Fruit fly (Drosophila melanogaster) whole organism, embryonic: ENCODE data around the gene SPoCk.

Experiments used
- Atf-2 ChIP-seq: fragments of 200-800 bp; sonication (Bioruptor generic); optimal IDR thresholded peaks from 2 replicates; lab custom pipeline; 2016; ENCODE audit warnings: missing biosample characterization, missing genetic modification characterization
- B-H1 ChIP-seq: fragments of 200-800 bp; sonication (Bioruptor generic); IDR thresholded peaks from 3 replicates; pipeline ENCODE4 v1.3.6; 2022; ENCODE audit warnings: missing biosample characterization, missing genetic modification characterization
- B-H2 ChIP-seq: fragments of 200-800 bp; sonication (Bioruptor generic); optimal IDR thresholded peaks from 2 replicates; lab custom pipeline; 2018; ENCODE audit warnings: missing biosample characterization, mild to moderate bottlenecking, missing genetic modification characterization
- CG1024 ChIP-seq: fragments of 200-800 bp; sonication (Bioruptor generic); IDR thresholded peaks from 2 replicates; pipeline ENCODE4 v1.3.6; 2022; ENCODE audit warnings: missing biosample characterization, missing genetic modification characterization
- CG10654 ChIP-seq: fragments of 200-800 bp; sonication (Bioruptor generic); optimal IDR thresholded peaks from 2 replicates; lab custom pipeline; 2016; ENCODE audit warnings: missing biosample characterization, missing genetic modification characterization
- CG10959 ChIP-seq: fragments of 200-800 bp; sonication (Bioruptor generic); IDR thresholded peaks from 2 replicates; pipeline ENCODE4 v1.3.6; 2022; ENCODE audit warnings: missing biosample characterization, missing genetic modification characterization
- CG11398 ChIP-seq: fragments of 200-800 bp; sonication (Bioruptor generic); optimal IDR thresholded peaks from 2 replicates; lab custom pipeline; 2016; ENCODE audit warnings: missing biosample characterization, missing genetic modification characterization
- CG13287 ChIP-seq: fragments of 200-800 bp; sonication (Bioruptor generic); IDR thresholded peaks from 2 replicates; pipeline ENCODE4 v1.3.6; 2022; ENCODE audit warnings: missing biosample characterization, missing genetic modification characterization; ENCODE audit not compliant: partially characterized antibody
- CG13424 ChIP-seq: fragments of 200-800 bp; sonication (Bioruptor generic); optimal IDR thresholded peaks from 2 replicates; lab custom pipeline; 2019; ENCODE audit warnings: missing biosample characterization, mild to moderate bottlenecking, missing genetic modification characterization, moderate library complexity
- CG14965 ChIP-seq: fragments of 200-800 bp; sonication (Bioruptor generic); optimal IDR thresholded peaks from 2 replicates; lab custom pipeline; 2016; ENCODE audit warnings: missing biosample characterization, missing genetic modification characterization, borderline replicate concordance
- CG16779 ChIP-seq: fragments of 200-800 bp; sonication (Bioruptor generic); IDR thresholded peaks from 2 replicates; pipeline ENCODE4 v1.3.6; 2022; ENCODE audit warnings: missing biosample characterization, missing genetic modification characterization
- CG17186 ChIP-seq: fragments of 200-800 bp; sonication (Bioruptor generic); optimal IDR thresholded peaks from 3 replicates; lab custom pipeline; 2017; ENCODE audit warnings: missing biosample characterization, missing genetic modification reagents, missing genetic modification characterization
- CG17612 ChIP-seq: fragments of 200-800 bp; sonication (Bioruptor generic); IDR thresholded peaks from 2 replicates; pipeline ENCODE4 v1.3.6; 2022; ENCODE audit warnings: missing biosample characterization, missing genetic modification characterization
- CG31224 ChIP-seq: fragments of 200-800 bp; sonication (Bioruptor generic); IDR thresholded peaks from 2 replicates; pipeline ENCODE4 v1.3.6; 2022; ENCODE audit warnings: missing biosample characterization, missing genetic modification characterization
- CG33557 ChIP-seq: fragments of 200-800 bp; sonication (Bioruptor generic); optimal IDR thresholded peaks from 2 replicates; lab custom pipeline; 2019; ENCODE audit warnings: missing biosample characterization, mild to moderate bottlenecking, missing genetic modification characterization, moderate library complexity
- CG42726 ChIP-seq: fragments of 200-800 bp; sonication (Bioruptor generic); IDR thresholded peaks from 2 replicates; pipeline ENCODE4 v1.3.6; 2022; ENCODE audit warnings: missing biosample characterization, missing genetic modification characterization; ENCODE audit not compliant: partially characterized antibody
- CG4404 ChIP-seq: fragments of 200-800 bp; sonication (Bioruptor generic); IDR thresholded peaks from 2 replicates; pipeline ENCODE4 v1.3.6; 2022; ENCODE audit warnings: missing biosample characterization, missing genetic modification characterization
- CG7786 ChIP-seq: fragments of 200-800 bp; sonication (Bioruptor generic); optimal IDR thresholded peaks from 2 replicates; lab custom pipeline; 2016; ENCODE audit warnings: missing biosample characterization, missing genetic modification characterization
- CG9609 ChIP-seq: fragments of 200-800 bp; sonication (Bioruptor generic); optimal IDR thresholded peaks from 3 replicates; lab custom pipeline; 2016; ENCODE audit warnings: missing biosample characterization, missing genetic modification characterization
- CG9817 ChIP-seq: fragments of 200-800 bp; sonication (Bioruptor generic); optimal IDR thresholded peaks from 2 replicates; lab custom pipeline; 2018; ENCODE audit warnings: missing biosample characterization, mild to moderate bottlenecking, missing genetic modification characterization, moderate library complexity
- CG9932 ChIP-seq: fragments of 200-800 bp; sonication (Bioruptor generic); IDR thresholded peaks from 2 replicates; pipeline ENCODE4 v1.3.6; 2022; ENCODE audit warnings: missing biosample characterization, missing genetic modification characterization
- D ChIP-seq, 2 experiments: fragments of 200-800 bp in 1 of 2; fragments of >200 bp in 1 of 2; sonication (Bioruptor generic) in 1 of 2; optimal IDR thresholded peaks; 2 replicates in 1 of 2; 3 replicates in 1 of 2; lab custom pipeline; 2017; ENCODE audit warnings: mild to moderate bottlenecking in 1 of 2, missing biosample characterization in 1 of 2, missing genetic modification characterization in 1 of 2, missing genetic modification reagents in 1 of 2
- Deaf1 ChIP-seq: fragments of 200-800 bp; optimal IDR thresholded peaks from 3 replicates; lab custom pipeline; 2019; ENCODE audit warnings: missing biosample characterization, mild to moderate bottlenecking, missing genetic modification characterization, moderate library complexity
- Fer1 ChIP-seq: fragments of 200-800 bp; sonication (Bioruptor generic); optimal IDR thresholded peaks from 2 replicates; lab custom pipeline; 2017; ENCODE audit warnings: missing biosample characterization, mild to moderate bottlenecking, missing genetic modification characterization
- HHEX ChIP-seq: fragments of 200-800 bp; sonication (Bioruptor generic); optimal IDR thresholded peaks from 3 replicates; lab custom pipeline; 2017; ENCODE audit warnings: missing biosample characterization, mild to moderate bottlenecking, missing genetic modification characterization, missing genetic modification reagents
- Hr51 ChIP-seq, 2 experiments: fragments of 200-800 bp; sonication (Bioruptor generic); optimal IDR thresholded peaks; 2 replicates in 1 of 2; 3 replicates in 1 of 2; lab custom pipeline; 2016 to 2018; ENCODE audit warnings: missing biosample characterization in 2 of 2, missing genetic modification characterization in 2 of 2, mild to moderate bottlenecking in 1 of 2, moderate library complexity in 1 of 2
- NK7.1 ChIP-seq: fragments of 200-800 bp; sonication (Bioruptor generic); optimal IDR thresholded peaks from 3 replicates; lab custom pipeline; 2016; ENCODE audit warnings: missing biosample characterization, missing genetic modification characterization
- Oli ChIP-seq: fragments of 200-800 bp; sonication (Bioruptor generic); optimal IDR thresholded peaks from 2 replicates; lab custom pipeline; 2018; ENCODE audit warnings: missing biosample characterization, mild to moderate bottlenecking, missing genetic modification characterization, moderate library complexity
- TFAM ChIP-seq: fragments of 200-800 bp; sonication (Bioruptor generic); optimal IDR thresholded peaks from 2 replicates; lab custom pipeline; 2017; ENCODE audit warnings: missing biosample characterization, missing genetic modification characterization, inconsistent platforms
- Trl ChIP-seq, 3 experiments: fragments of >200 bp in 2 of 3; fragments of 200-800 bp in 1 of 3; sonication (Bioruptor generic) in 1 of 3; optimal IDR thresholded peaks; 2 replicates in 1 of 3; 3 replicates in 2 of 3; lab custom pipeline; 2016 to 2017; ENCODE audit warnings: missing biosample characterization in 1 of 3, missing genetic modification characterization in 1 of 3
- al ChIP-seq: fragments of 200-800 bp; sonication (Bioruptor generic); IDR thresholded peaks from 2 replicates; pipeline ENCODE4 v1.3.6; 2022; ENCODE audit warnings: missing biosample characterization, missing genetic modification characterization
- bigmax ChIP-seq: fragments of 200-800 bp; sonication (Bioruptor generic); optimal IDR thresholded peaks from 2 replicates; lab custom pipeline; 2018; ENCODE audit warnings: missing biosample characterization, mild to moderate bottlenecking, missing genetic modification characterization
- cato ChIP-seq: fragments of 200-800 bp; sonication (Bioruptor generic); optimal IDR thresholded peaks from 2 replicates; lab custom pipeline; 2016; ENCODE audit warnings: missing biosample characterization, missing genetic modification characterization, borderline replicate concordance
- dysf ChIP-seq: fragments of 200-800 bp; sonication (Bioruptor generic); IDR thresholded peaks from 3 replicates; pipeline ENCODE4 v1.3.6; 2022; ENCODE audit warnings: missing biosample characterization, missing genetic modification characterization
- grn ChIP-seq: fragments of 200-800 bp; sonication (Bioruptor generic); optimal IDR thresholded peaks from 3 replicates; lab custom pipeline; 2017; ENCODE audit warnings: missing biosample characterization, missing genetic modification characterization
- hb ChIP-seq: fragments of 200-800 bp; sonication (Bioruptor generic); IDR thresholded peaks from 3 replicates; pipeline ENCODE4 v1.3.6; 2022; ENCODE audit warnings: missing biosample characterization, missing genetic modification characterization; ENCODE audit not compliant: partially characterized antibody
- hth ChIP-seq: fragments of >200 bp; optimal IDR thresholded peaks from 2 replicates; lab custom pipeline; 2017; ENCODE audit warnings: inconsistent platforms
- lola ChIP-seq, 3 experiments: fragments of >200 bp in 2 of 3; fragments of 200-800 bp in 1 of 3; sonication (Bioruptor generic) in 1 of 3; optimal IDR thresholded peaks; 2 replicates each; lab custom pipeline; 2017 to 2019; ENCODE audit warnings: missing biosample characterization in 3 of 3, missing genetic modification characterization in 3 of 3, mild to moderate bottlenecking in 1 of 3, moderate library complexity in 1 of 3
- nerfin-1 ChIP-seq: fragments of 200-800 bp; sonication (Bioruptor generic); optimal IDR thresholded peaks from 3 replicates; lab custom pipeline; 2019; ENCODE audit warnings: missing biosample characterization, mild to moderate bottlenecking, missing genetic modification characterization, moderate library complexity
- nom ChIP-seq: fragments of 200-800 bp; sonication (Bioruptor generic); optimal IDR thresholded peaks from 2 replicates; lab custom pipeline; 2017; ENCODE audit warnings: missing biosample characterization, missing genetic modification characterization, mild to moderate bottlenecking, moderate library complexity, missing genetic modification reagents
- row ChIP-seq: fragments of 200-800 bp; sonication (Bioruptor generic); IDR thresholded peaks from 3 replicates; pipeline ENCODE4 v1.3.6; 2022; ENCODE audit warnings: missing biosample characterization, missing genetic modification characterization
- salm ChIP-seq: fragments of 200-800 bp; sonication (Bioruptor generic); optimal IDR thresholded peaks from 2 replicates; lab custom pipeline; 2018; ENCODE audit warnings: missing biosample characterization, mild to moderate bottlenecking, missing genetic modification characterization
- schlank ChIP-seq: fragments of 200-800 bp; sonication (Bioruptor generic); optimal IDR thresholded peaks from 2 replicates; lab custom pipeline; 2018; ENCODE audit warnings: missing biosample characterization, mild to moderate bottlenecking, missing genetic modification characterization
- sna ChIP-seq: fragments of 200-800 bp; sonication (Bioruptor generic); IDR thresholded peaks from 2 replicates; pipeline ENCODE4 v1.3.6; 2022; ENCODE audit warnings: missing biosample characterization, missing genetic modification characterization; ENCODE audit not compliant: partially characterized antibody
- sr ChIP-seq: fragments of 200-800 bp; sonication (Bioruptor generic); IDR thresholded peaks from 3 replicates; pipeline ENCODE4 v1.3.6; 2022; ENCODE audit warnings: missing biosample characterization, missing genetic modification characterization
- tgo ChIP-seq: fragments of 200-800 bp; sonication (Bioruptor generic); IDR thresholded peaks from 3 replicates; pipeline ENCODE4 v1.3.6; 2022; ENCODE audit warnings: missing biosample characterization, missing genetic modification characterization
- vfl ChIP-seq: fragments of 200-800 bp; sonication (Bioruptor generic); optimal IDR thresholded peaks from 2 replicates; lab custom pipeline; 2016; ENCODE audit warnings: missing biosample characterization, missing genetic modification characterization
- yki ChIP-seq: fragments of >200 bp; optimal IDR thresholded peaks from 3 replicates; lab custom pipeline; 2018

SPoCk gene

dm6 chr3L:22717137-22717767, 32.0 kb upstream of the SPoCk start, which contains the start of the genes ArfGAP3 and CG32452 (continued):
- TF ChIP-seq nerfin-1 (tag; lab: Kevin White, UChicago): peak; percentile 75
- no peak for TF ChIP-seq nom (GFP tag; lab: Kevin White, UChicago)
- no peak for TF ChIP-seq hb (GFP tag; lab: Robert Waterston, UW)
- TF ChIP-seq CG13424 (tag; lab: Kevin White, UChicago): peak; percentile 83
- peak; percentile 75 for TF ChIP-seq CG9817 (tag; lab: Kevin White, UChicago)
- peak; percentile 57 for TF ChIP-seq Oli (tag; lab: Kevin White, UChicago)
- TF ChIP-seq cato (GFP tag; lab: Kevin White, UChicago): peak; percentile 76
- TF ChIP-seq CG16779 (GFP tag; lab: Robert Waterston, UW): 0 out of 2 replicates have a peak, but pooled peaks have one; percentile 35
- no peak for TF ChIP-seq sr (GFP tag; lab: Robert Waterston, UW)
- no peak for TF ChIP-seq D (optimal IDR thresholded peaks at IDR 0.05; lab: Kevin White, UChicago)
- peak; percentile 40 for TF ChIP-seq D (GFP tag; optimal IDR thresholded peaks at IDR 0.05; lab: Kevin White, UChicago)
- TF ChIP-seq dysf (GFP tag; lab: Robert Waterston, UW): peak; percentile 70; the same call in 2 of the 3 replicates
- peak; percentile 100 for TF ChIP-seq CG17186 (GFP tag; lab: Kevin White, UChicago)
- TF ChIP-seq CG11398: peak; percentile 27
- TF ChIP-seq vfl: peak; percentile 37
- TF ChIP-seq sna (GFP tag; lab: Robert Waterston, UW): 0 out of 2 replicates have a peak, but pooled peaks have one; percentile 46
- peak; percentile 91 for TF ChIP-seq row
- TF ChIP-seq CG42726 (GFP tag; lab: Robert Waterston, UW): no peak; the same call in 1 of the 2 replicates
- no peak for TF ChIP-seq Fer1
- TF ChIP-seq B-H1 (GFP tag; lab: Robert Waterston, UW): 0 out of 3 replicates have a peak, but pooled peaks have one; percentile 40
- TF ChIP-seq Hr51 (GFP tag; optimal IDR thresholded peaks at IDR 0.05; lab: Kevin White, UChicago): peak; percentile 52 to 75
- TF ChIP-seq salm (tag; lab: Kevin White, UChicago): no peak
- peak; percentile 72 for TF ChIP-seq B-H2 (GFP tag; lab: Kevin White, UChicago)
- TF ChIP-seq tgo (GFP tag; lab: Robert Waterston, UW): peak; percentile 61; the same call in 2 of the 3 replicates
- TF ChIP-seq CG17612: 0 out of 2 replicates have a peak, but pooled peaks have one; percentile 22
- TF ChIP-seq HHEX: peak; percentile 56
- peak; percentile 65 for TF ChIP-seq CG10654 (GFP tag; lab: Kevin White, UChicago)
- no peak for TF ChIP-seq TFAM (GFP tag; lab: Kevin White, UChicago)
- no peak for TF ChIP-seq Atf-2 (GFP tag; lab: Kevin White, UChicago)
- peak; percentile 69; the same call in 1 of the 2 replicates for TF ChIP-seq CG4404 (GFP tag; lab: Robert Waterston, UW)
- peak in 1 of 3 experiments; percentile 75 for TF ChIP-seq lola (GFP tag; optimal IDR thresholded peaks at IDR 0.05; lab: Kevin White, UChicago)
- TF ChIP-seq hth: no peak
- TF ChIP-seq CG10959: 0 out of 2 replicates have a peak, but pooled peaks have one; percentile 36
- peak; percentile 76 for TF ChIP-seq Deaf1 (tag; lab: Kevin White, UChicago)
- TF ChIP-seq Trl (optimal IDR thresholded peaks at IDR 0.05; lab: Kevin White, UChicago): no peak
- peak; percentile 55 for TF ChIP-seq Trl (GFP tag; optimal IDR thresholded peaks at IDR 0.05; lab: Kevin White, UChicago)
- no peak for TF ChIP-seq grn
- peak; percentile 68 for TF ChIP-seq CG13287
- peak; percentile 39 for TF ChIP-seq CG7786
- TF ChIP-seq CG14965 (GFP tag; lab: Kevin White, UChicago): no peak
- TF ChIP-seq CG9609: peak; percentile 58
- TF ChIP-seq CG33557 (GFP tag; lab: Kevin White, UChicago): peak; percentile 61
- no peak for TF ChIP-seq NK7.1 (GFP tag; lab: Kevin White, UChicago)
- TF ChIP-seq CG1024 (GFP tag; lab: Robert Waterston, UW): 0 out of 2 replicates have a peak, but pooled peaks have one; percentile 28
- peak; percentile 70 for TF ChIP-seq al
- TF ChIP-seq bigmax (GFP tag; lab: Kevin White, UChicago): no peak
- TF ChIP-seq schlank (tag; lab: Kevin White, UChicago): no peak
- peak; percentile 90 for TF ChIP-seq CG9932 (GFP tag; lab: Robert Waterston, UW)
- TF ChIP-seq CG31224: peak; percentile 41; the same call in 1 of the 2 replicates
- no peak for TF ChIP-seq yki (lab: Kevin White, UChicago)
